Worm (Caenorhabditis elegans): ENCODE measurements around the gene sto-4.

DNA sequence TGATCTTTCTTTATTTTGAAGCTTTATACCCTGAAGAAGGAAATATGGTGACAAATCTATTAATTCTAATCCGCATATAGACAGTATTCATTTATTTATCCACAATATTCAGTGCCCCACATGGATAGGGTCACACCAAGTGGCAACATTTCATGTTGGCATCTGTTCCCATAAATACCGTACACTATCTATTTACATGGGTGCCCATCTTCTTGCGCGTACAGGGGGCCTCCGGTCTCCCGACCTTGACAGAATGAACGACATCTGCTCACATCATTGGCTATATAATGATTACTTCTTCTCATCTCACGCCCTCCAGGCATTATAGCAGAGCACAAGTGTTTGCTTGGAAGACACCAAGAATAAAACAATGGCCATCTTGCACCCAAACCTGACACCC lies 31.6 kb downstream of the sto-4 start:
- no peak for TF ChIP-seq lin-35 (GFP tag; optimal IDR thresholded peaks at IDR 0.05)
- TF ChIP-seq tbx-2 (tag; optimal IDR thresholded peaks at IDR 0.05) = peak; percentile 6
- no peak for TF ChIP-seq nhr-84 (tag; optimal IDR thresholded peaks at IDR 0.05)
- no peak for TF ChIP-seq nhr-237 (tag; optimal IDR thresholded peaks at IDR 0.05)
- no peak for TF ChIP-seq nhr-76 (tag; optimal IDR thresholded peaks at IDR 0.05)
- no peak for TF ChIP-seq skn-1 (tag; optimal IDR thresholded peaks at IDR 0.05)
- no peak for TF ChIP-seq pag-3 (tag; optimal IDR thresholded peaks at IDR 0.05; ENCODE audit: borderline replicate concordance, insufficient read depth)
- no peak for TF ChIP-seq efl-1 (optimal IDR thresholded peaks at IDR 0.05)
- no peak for TF ChIP-seq efl-1 (GFP tag; optimal IDR thresholded peaks at IDR 0.05 in 1 of 2)
- no peak for TF ChIP-seq nhr-77 (tag; optimal IDR thresholded peaks at IDR 0.05)
- no peak for TF ChIP-seq zip-4 (GFP tag; optimal IDR thresholded peaks at IDR 0.05)
- TF ChIP-seq egl-27 (tag; optimal IDR thresholded peaks at IDR 0.05) = no peak

All from whole organism, L1 larva.